Worm (Caenorhabditis elegans) whole organism, early embryonic: ENCODE data around the gene srlf-20.
"Not testable (repeated sequence)": the region's sequence is repeated elsewhere in the genome, so short reads cannot be mapped to it uniquely, and the experiment has no call there.

ENCODE experiments used
- B0310.2 ChIP-seq: sonication (generic microtip); optimal IDR thresholded peaks from 2 replicates; lab custom pipeline; 2016; ENCODE audit warnings: mild to moderate bottlenecking, missing genetic modification characterization, missing compliant biosample characterization
- F13C5.2 ChIP-seq: sonication (generic microtip); optimal IDR thresholded peaks from 2 replicates; lab custom pipeline; 2017; ENCODE audit warnings: mild to moderate bottlenecking, missing genetic modification characterization, inconsistent platforms, missing compliant biosample characterization
- aly-1 ChIP-seq: sonication (generic microtip); optimal IDR thresholded peaks from 2 replicates; lab custom pipeline; 2016; ENCODE audit warnings: missing genetic modification characterization, missing compliant biosample characterization
- ama-1 ChIP-seq: fragments of 150-350 bp; optimal IDR thresholded peaks from 2 replicates; lab custom pipeline; 2014
- ceh-13 ChIP-seq: fragments of 200-800 bp; sonication (Bioruptor generic); optimal IDR thresholded peaks from 2 replicates; lab custom pipeline; 2018; ENCODE audit warnings: mild to moderate bottlenecking, missing genetic modification characterization, missing compliant biosample characterization
- ceh-36 ChIP-seq: sonication (generic microtip); optimal IDR thresholded peaks from 2 replicates; lab custom pipeline; 2016; ENCODE audit warnings: missing genetic modification characterization, inconsistent platforms, missing compliant biosample characterization
- ets-7 ChIP-seq: sonication (generic microtip); optimal IDR thresholded peaks from 2 replicates; lab custom pipeline; 2016; ENCODE audit warnings: missing genotype, missing genetic modification characterization, missing compliant biosample characterization
- flt-1 ChIP-seq: fragments of 200-800 bp; sonication (Bioruptor generic); IDR thresholded peaks from 2 replicates; pipeline ENCODE4 v1.3.6; 2022; ENCODE audit warnings: missing genetic modification characterization, missing compliant biosample characterization
- hmbx-1 ChIP-seq: sonication (generic microtip); optimal IDR thresholded peaks from 2 replicates; lab custom pipeline; 2016; ENCODE audit warnings: mild to moderate bottlenecking, missing genetic modification characterization, missing compliant biosample characterization
- hmg-4 ChIP-seq: fragments of 200-800 bp; sonication (Bioruptor generic); optimal IDR thresholded peaks from 2 replicates; lab custom pipeline; 2018; ENCODE audit warnings: mild to moderate bottlenecking, missing genetic modification characterization, missing compliant biosample characterization
- hnd-1 ChIP-seq: sonication (generic microtip); optimal IDR thresholded peaks from 2 replicates; lab custom pipeline; 2016; ENCODE audit warnings: missing genetic modification characterization, missing compliant biosample characterization
- pes-1 ChIP-seq: fragments of 200-800 bp; sonication (Bioruptor generic); IDR thresholded peaks from 2 replicates; pipeline ENCODE4 v1.3.6; 2022; ENCODE audit warnings: missing genetic modification reagents, missing genetic modification characterization, missing compliant biosample characterization
- scrt-1 ChIP-seq: fragments of 200-800 bp; sonication (Bioruptor generic); IDR thresholded peaks from 2 replicates; pipeline ENCODE4 v1.3.6; 2022; ENCODE audit warnings: missing genetic modification characterization, missing compliant biosample characterization
- sea-1 ChIP-seq: fragments of 200-800 bp; sonication (Bioruptor generic); conservative IDR thresholded peaks from 2 replicates; pipeline ENCODE4 v1.3.6; 2022; ENCODE audit warnings: missing genetic modification characterization, missing compliant biosample characterization
- tbx-11 ChIP-seq: fragments of 200-800 bp; sonication (Bioruptor generic); IDR thresholded peaks from 2 replicates; pipeline ENCODE4 v1.3.6; 2022; ENCODE audit warnings: missing genetic modification characterization, missing compliant biosample characterization
- tbx-37 ChIP-seq: fragments of 200-800 bp; sonication (Bioruptor generic); conservative IDR thresholded peaks from 2 replicates; pipeline ENCODE4 v1.3.6; 2022; ENCODE audit warnings: missing genetic modification reagents, missing genetic modification characterization, missing compliant biosample characterization
- tra-4 ChIP-seq: sonication (generic microtip); optimal IDR thresholded peaks from 2 replicates; lab custom pipeline; 2017; ENCODE audit warnings: missing genetic modification characterization, missing compliant biosample characterization

srlf-20 gene

ce11 chrV:884324-884723, 9.4 kb upstream of the srlf-20 start, which contains the start of gene srj-38:
srj-38 (minus strand) TSS chrV:884424.
- TF ChIP-seq hmbx-1 (tag; lab: Kevin White, UChicago) = no peak
- TF ChIP-seq flt-1 (GFP tag; lab: Robert Waterston, UW) = no peak
- TF ChIP-seq tbx-11 (GFP tag; lab: Robert Waterston, UW) = no peak
- no peak for TF ChIP-seq tbx-37
- no peak for TF ChIP-seq ets-7 (tag; lab: Kevin White, UChicago)
- TF ChIP-seq pes-1 (GFP tag; lab: Robert Waterston, UW) = no peak

ce11 chrV:889216-889615, 4.6 kb upstream of the srlf-20 start, which contains the start of gene T02B11.6:
T02B11.6 (minus strand) TSS chrV:889316.
- TF ChIP-seq ets-7 (tag; lab: Kevin White, UChicago) (no peak), tbx-37 (no peak), flt-1 (GFP tag; lab: Robert Waterston, UW) (no peak), tra-4 (tag; lab: Kevin White, UChicago) (no peak), B0310.2 (tag; lab: Kevin White, UChicago) (no peak), tbx-11 (GFP tag; lab: Robert Waterston, UW) (no peak), hnd-1 (tag; lab: Kevin White, UChicago) (no peak), hmbx-1 (tag; lab: Kevin White, UChicago) (no peak)

- TF ChIP-seq tra-4 (tag; lab: Kevin White, UChicago) = no peak
- no peak for TF ChIP-seq hmg-4 (GFP tag; lab: Kevin White, UChicago)
- TF ChIP-seq pes-1 (GFP tag; lab: Robert Waterston, UW) = no peak
- no peak for TF ChIP-seq sea-1
- TF ChIP-seq aly-1 = no peak
- TF ChIP-seq tbx-11 (GFP tag; lab: Robert Waterston, UW) = no peak
- TF ChIP-seq ceh-13 = no peak
- no peak for TF ChIP-seq ceh-36
These were observed 3.3 kb upstream of the srlf-20 start, which contains the start of gene srlf-21 for ce11 chrV:890423-890822. srlf-21 (minus strand) TSS chrV:890523.

ce11 chrV:890835-891234, 2.9 kb upstream of the srlf-20 start, which contains the start of gene srlf-22:
srlf-22 (plus strand) TSS chrV:891135.
- TF ChIP-seq F13C5.2 (tag; lab: Kevin White, UChicago); aly-1; ceh-13: not testable (repeated sequence)

ce11 chrV:899087-899486, 5.3 kb downstream of the srlf-20 start, which contains the start of gene nas-32:
nas-32 (minus strand) TSS chrV:899187.
- TF ChIP-seq flt-1 (GFP tag; lab: Robert Waterston, UW) (no peak), tbx-11 (GFP tag; lab: Robert Waterston, UW) (no peak), ets-7 (tag; lab: Kevin White, UChicago) (no peak), ama-1 (lab: Kevin White, UChicago) (no peak), pes-1 (GFP tag; lab: Robert Waterston, UW) (no peak), F13C5.2 (tag; lab: Kevin White, UChicago) (no peak), ceh-36 (no peak), B0310.2 (tag; lab: Kevin White, UChicago) (no peak), tbx-37 (no peak), hmg-4 (GFP tag; lab: Kevin White, UChicago) (no peak), tra-4 (tag; lab: Kevin White, UChicago) (no peak)

- TF ChIP-seq hnd-1 (tag; lab: Kevin White, UChicago) (no peak), flt-1 (GFP tag; lab: Robert Waterston, UW) (no peak)
These were observed 9.7 kb downstream of the srlf-20 start, which contains the start of gene fmo-5 for ce11 chrV:903460-903859. fmo-5 (minus strand) TSS chrV:903665.

- TF ChIP-seq pes-1 (GFP tag; lab: Robert Waterston, UW) = no peak
- TF ChIP-seq ceh-13 = no peak
- no peak for TF ChIP-seq sea-1
- peak; percentile 62 for TF ChIP-seq F13C5.2 (tag; lab: Kevin White, UChicago)
- no peak for TF ChIP-seq hnd-1 (tag; lab: Kevin White, UChicago)
- no peak for TF ChIP-seq ceh-36
- TF ChIP-seq hmbx-1 (tag; lab: Kevin White, UChicago) = no peak
- no peak for TF ChIP-seq tbx-37
These were observed 10.6 kb downstream of the srlf-20 start, which contains the start of gene trm-2A for ce11 chrV:904232-904983. trm-2A (plus strand) TSS chrV:904963.

- no peak for TF ChIP-seq pes-1 (GFP tag; lab: Robert Waterston, UW)
- TF ChIP-seq aly-1 = no peak
- no peak for TF ChIP-seq B0310.2 (tag; lab: Kevin White, UChicago)
- no peak for TF ChIP-seq flt-1 (GFP tag; lab: Robert Waterston, UW)
These were observed 14.9 kb downstream of the srlf-20 start for ce11 chrV:908681-909080.

- no peak for TF ChIP-seq hmbx-1 (tag; lab: Kevin White, UChicago)
- TF ChIP-seq ceh-13 = no peak
- no peak for TF ChIP-seq tra-4 (tag; lab: Kevin White, UChicago)
- no peak for TF ChIP-seq ceh-36
- TF ChIP-seq F13C5.2 (tag; lab: Kevin White, UChicago) = no peak
- no peak for TF ChIP-seq pes-1 (GFP tag; lab: Robert Waterston, UW)
- TF ChIP-seq sea-1 = no peak
- TF ChIP-seq scrt-1 = no peak
These were observed 16.8 kb downstream of the srlf-20 start for ce11 chrV:910588-910987.
